Fruit fly (Drosophila melanogaster) whole organism, embryonic: ENCODE data around the gene CG3448.

ENCODE experiments used
- Adf1 ChIP-seq: fragments of 200-800 bp; sonication (Bioruptor generic); IDR thresholded peaks from 2 replicates; pipeline ENCODE4 v1.3.6; 2022; ENCODE audit warnings: missing biosample characterization, missing genetic modification characterization
- Blimp-1 ChIP-seq: fragments of 200-800 bp; sonication (Bioruptor generic); optimal IDR thresholded peaks from 3 replicates; lab custom pipeline; 2018; ENCODE audit warnings: missing biosample characterization, missing genetic modification characterization, mild to moderate bottlenecking, moderate library complexity, missing genetic modification reagents
- CG10267 ChIP-seq: fragments of 200-800 bp; sonication (Bioruptor generic); optimal IDR thresholded peaks from 2 replicates; lab custom pipeline; 2018; ENCODE audit warnings: missing biosample characterization, mild to moderate bottlenecking, missing genetic modification characterization, moderate library complexity
- CG11696 ChIP-seq: fragments of 200-800 bp; sonication (Bioruptor generic); IDR thresholded peaks from 2 replicates; pipeline ENCODE4 v1.3.6; 2022; ENCODE audit warnings: missing biosample characterization, missing genetic modification characterization
- CG12071 ChIP-seq: fragments of 200-800 bp; sonication (Bioruptor generic); optimal IDR thresholded peaks from 3 replicates; lab custom pipeline; 2018; ENCODE audit warnings: missing biosample characterization, mild to moderate bottlenecking, missing genetic modification characterization
- CG13894 ChIP-seq: fragments of 200-800 bp; sonication (Bioruptor generic); optimal IDR thresholded peaks from 3 replicates; lab custom pipeline; 2018; ENCODE audit warnings: missing biosample characterization, mild to moderate bottlenecking, missing genetic modification characterization, moderate library complexity
- CG2889 ChIP-seq: fragments of 200-800 bp; sonication (Bioruptor generic); IDR thresholded peaks from 3 replicates; pipeline ENCODE4 v1.3.6; 2022; ENCODE audit warnings: missing biosample characterization, missing genetic modification characterization
- CG3163 ChIP-seq: fragments of 200-800 bp; sonication (Bioruptor generic); optimal IDR thresholded peaks from 3 replicates; lab custom pipeline; 2016; ENCODE audit warnings: missing biosample characterization, missing genetic modification characterization
- CG32767 ChIP-seq: fragments of 200-800 bp; sonication (Bioruptor generic); IDR thresholded peaks from 2 replicates; pipeline ENCODE4 v1.3.6; 2022; ENCODE audit warnings: missing biosample characterization, missing genetic modification characterization
- CG3847 ChIP-seq: fragments of 200-800 bp; sonication (Bioruptor generic); IDR thresholded peaks from 2 replicates; pipeline ENCODE4 v1.3.6; 2022; ENCODE audit warnings: missing biosample characterization, missing genetic modification characterization
- CG4617 ChIP-seq: fragments of 200-800 bp; sonication (Bioruptor generic); optimal IDR thresholded peaks from 3 replicates; lab custom pipeline; 2016; ENCODE audit warnings: missing biosample characterization, missing genetic modification characterization, borderline replicate concordance
- CG8281 ChIP-seq: fragments of 200-800 bp; sonication (Bioruptor generic); optimal IDR thresholded peaks from 2 replicates; lab custom pipeline; 2018; ENCODE audit warnings: missing biosample characterization, mild to moderate bottlenecking, missing genetic modification characterization, moderate library complexity
- CG8290 ChIP-seq, 3 experiments: fragments of 200-800 bp; sonication (Bioruptor generic); optimal IDR thresholded peaks; 2 replicates each; lab custom pipeline; 2016 to 2019; ENCODE audit warnings: missing biosample characterization in 3 of 3, missing genetic modification characterization in 3 of 3, mild to moderate bottlenecking in 2 of 3, moderate library complexity in 1 of 3
- CG8388 ChIP-seq: fragments of 200-800 bp; sonication (Bioruptor generic); optimal IDR thresholded peaks from 2 replicates; lab custom pipeline; 2019; ENCODE audit warnings: missing biosample characterization, mild to moderate bottlenecking, missing genetic modification characterization, moderate library complexity
- Dad ChIP-seq: fragments of 200-800 bp; sonication (Bioruptor generic); optimal IDR thresholded peaks from 3 replicates; lab custom pipeline; 2016; ENCODE audit warnings: missing biosample characterization, missing genetic modification characterization
- Ets65A ChIP-seq: fragments of 200-800 bp; sonication (Bioruptor generic); peaks from one replicate; lab custom pipeline; 2016; ENCODE audit warnings: missing biosample characterization, missing genetic modification characterization
- HmgZ ChIP-seq: fragments of 200-800 bp; sonication (Bioruptor generic); optimal IDR thresholded peaks from 2 replicates; lab custom pipeline; 2018; ENCODE audit warnings: missing biosample characterization, mild to moderate bottlenecking, missing genetic modification characterization
- Jarid2 ChIP-seq: fragments of 200-800 bp; sonication (Bioruptor generic); optimal IDR thresholded peaks from 3 replicates; lab custom pipeline; 2017; ENCODE audit warnings: mild to moderate bottlenecking, missing biosample characterization, missing genetic modification reagents, missing genetic modification characterization
- Med ChIP-seq: fragments of 200-800 bp; sonication (Bioruptor generic); peaks from one replicate; lab custom pipeline; 2016; ENCODE audit warnings: missing biosample characterization, missing genetic modification characterization, mild to moderate bottlenecking, inconsistent platforms, moderate library complexity
- Nf-YC ChIP-seq: fragments of 200-800 bp; optimal IDR thresholded peaks from 3 replicates; lab custom pipeline; 2019; ENCODE audit warnings: missing biosample characterization, mild to moderate bottlenecking, missing genetic modification characterization, moderate library complexity
- Pdp1 ChIP-seq, 2 experiments: fragments of 200-800 bp; sonication (Bioruptor generic); optimal IDR thresholded peaks; 3 replicates each; lab custom pipeline; 2016; ENCODE audit warnings: missing biosample characterization in 2 of 2, missing genetic modification characterization in 2 of 2, mild to moderate bottlenecking in 1 of 2, moderate library complexity in 1 of 2
- Poxn ChIP-seq: fragments of 200-800 bp; sonication (Bioruptor generic); IDR thresholded peaks from 2 replicates; pipeline ENCODE4 v1.3.6; 2022; ENCODE audit warnings: missing biosample characterization, missing genetic modification characterization
- Ravus ChIP-seq: fragments of 200-800 bp; sonication (Bioruptor generic); IDR thresholded peaks from 2 replicates; pipeline ENCODE4 v1.3.6; 2022; ENCODE audit warnings: missing biosample characterization, missing genetic modification characterization
- Ssrp ChIP-seq: fragments of 200-800 bp; sonication (Bioruptor generic); optimal IDR thresholded peaks from 2 replicates; lab custom pipeline; 2018; ENCODE audit warnings: missing biosample characterization, mild to moderate bottlenecking, missing genetic modification characterization, moderate library complexity
- Trl ChIP-seq, 3 experiments: fragments of >200 bp in 2 of 3; fragments of 200-800 bp in 1 of 3; sonication (Bioruptor generic) in 1 of 3; optimal IDR thresholded peaks; 2 replicates in 1 of 3; 3 replicates in 2 of 3; lab custom pipeline; 2016 to 2017; ENCODE audit warnings: missing biosample characterization in 1 of 3, missing genetic modification characterization in 1 of 3
- Usf ChIP-seq: fragments of 200-800 bp; sonication (Bioruptor generic); optimal IDR thresholded peaks from 2 replicates; lab custom pipeline; 2017; ENCODE audit warnings: missing genotype, missing biosample characterization, missing genetic modification characterization
- abd-A ChIP-seq: fragments of 200-800 bp; sonication (Bioruptor generic); optimal IDR thresholded peaks from 3 replicates; lab custom pipeline; 2019; ENCODE audit warnings: missing biosample characterization, mild to moderate bottlenecking, missing genetic modification characterization, moderate library complexity
- ac ChIP-seq: fragments of 200-800 bp; sonication (Bioruptor generic); optimal IDR thresholded peaks from 3 replicates; lab custom pipeline; 2017; ENCODE audit warnings: missing biosample characterization, mild to moderate bottlenecking, missing genetic modification characterization
- caup ChIP-seq: fragments of 200-800 bp; sonication (Bioruptor generic); optimal IDR thresholded peaks from 3 replicates; lab custom pipeline; 2017; ENCODE audit warnings: missing biosample characterization, mild to moderate bottlenecking, missing genetic modification characterization, moderate library complexity; ENCODE audit not compliant: severe bottlenecking
- cg ChIP-seq: fragments of 200-800 bp; sonication (Bioruptor generic); optimal IDR thresholded peaks from 3 replicates; lab custom pipeline; 2019; ENCODE audit warnings: missing biosample characterization, mild to moderate bottlenecking, missing genetic modification characterization, moderate library complexity
- chinmo ChIP-seq: fragments of 200-800 bp; sonication (Bioruptor generic); IDR thresholded peaks from 4 replicates; pipeline ENCODE4 v1.3.6; 2022; ENCODE audit warnings: missing biosample characterization, missing genetic modification characterization; ENCODE audit not compliant: partially characterized antibody
- chn ChIP-seq: fragments of 200-800 bp; sonication (Bioruptor generic); optimal IDR thresholded peaks from 2 replicates; lab custom pipeline; 2016; ENCODE audit warnings: missing biosample characterization, missing genetic modification characterization
- emc ChIP-seq: fragments of 200-800 bp; sonication (Bioruptor generic); optimal IDR thresholded peaks from 2 replicates; lab custom pipeline; 2016; ENCODE audit warnings: missing biosample characterization, missing genetic modification characterization
- exex ChIP-seq: fragments of 200-800 bp; sonication (Bioruptor generic); optimal IDR thresholded peaks from 4 replicates; lab custom pipeline; 2018; ENCODE audit warnings: missing biosample characterization, mild to moderate bottlenecking, missing genetic modification characterization, moderate library complexity
- hb ChIP-seq: fragments of 200-800 bp; sonication (Bioruptor generic); IDR thresholded peaks from 3 replicates; pipeline ENCODE4 v1.3.6; 2022; ENCODE audit warnings: missing biosample characterization, missing genetic modification characterization; ENCODE audit not compliant: partially characterized antibody
- hbn ChIP-seq: fragments of 200-800 bp; sonication (Bioruptor generic); IDR thresholded peaks from 2 replicates; pipeline ENCODE4 v1.3.6; 2022; ENCODE audit warnings: missing biosample characterization, missing genetic modification characterization; ENCODE audit not compliant: partially characterized antibody
- mirr ChIP-seq: fragments of 200-800 bp; sonication (Bioruptor generic); optimal IDR thresholded peaks from 3 replicates; lab custom pipeline; 2018; ENCODE audit warnings: missing biosample characterization, mild to moderate bottlenecking, missing genetic modification characterization
- mld ChIP-seq: fragments of 200-800 bp; sonication (Bioruptor generic); IDR thresholded peaks from 3 replicates; pipeline ENCODE4 v1.3.6; 2022; ENCODE audit warnings: missing biosample characterization, missing genetic modification characterization; ENCODE audit not compliant: partially characterized antibody
- onecut ChIP-seq: fragments of 200-800 bp; sonication (Bioruptor generic); IDR thresholded peaks from 2 replicates; pipeline ENCODE4 v1.3.6; 2022; ENCODE audit warnings: missing biosample characterization, missing genetic modification characterization
- pros ChIP-seq: fragments of 200-800 bp; sonication (Bioruptor generic); optimal IDR thresholded peaks from 3 replicates; lab custom pipeline; 2019; ENCODE audit warnings: missing biosample characterization, mild to moderate bottlenecking, missing genetic modification characterization, moderate library complexity
- row ChIP-seq: fragments of 200-800 bp; sonication (Bioruptor generic); IDR thresholded peaks from 3 replicates; pipeline ENCODE4 v1.3.6; 2022; ENCODE audit warnings: missing biosample characterization, missing genetic modification characterization
- sd ChIP-seq: fragments of 200-800 bp; sonication (Bioruptor generic); optimal IDR thresholded peaks from 3 replicates; lab custom pipeline; 2018; ENCODE audit warnings: missing biosample characterization, mild to moderate bottlenecking, missing genetic modification characterization, moderate library complexity
- sens ChIP-seq: fragments of 200-800 bp; sonication (Bioruptor generic); peaks from one replicate; lab custom pipeline; 2016; ENCODE audit warnings: missing biosample characterization, missing genetic modification characterization
- tna ChIP-seq: fragments of 200-800 bp; sonication (Bioruptor generic); IDR thresholded peaks from 2 replicates; pipeline ENCODE4 v1.3.6; 2022; ENCODE audit warnings: missing biosample characterization, missing genetic modification characterization; ENCODE audit not compliant: partially characterized antibody
- ttk ChIP-seq: fragments of 200-800 bp; sonication (Bioruptor generic); IDR thresholded peaks from 2 replicates; pipeline ENCODE4 v2.1.2; 2022; ENCODE audit warnings: missing biosample characterization, missing genetic modification characterization
- unc-4 ChIP-seq: fragments of 200-800 bp; sonication (Bioruptor generic); IDR thresholded peaks from 2 replicates; pipeline ENCODE4 v1.3.6; 2022; ENCODE audit warnings: missing biosample characterization, missing genetic modification characterization; ENCODE audit not compliant: partially characterized antibody
- z ChIP-seq: fragments of 200-800 bp; sonication (Bioruptor generic); IDR thresholded peaks from 3 replicates; pipeline ENCODE4 v1.3.6; 2022; ENCODE audit warnings: missing biosample characterization, missing genetic modification characterization

CG3448 gene

dm6 chr3L:9465652-9466244, 14.4 kb upstream of the CG3448 start:
- TF ChIP-seq CG8290 (GFP tag; optimal IDR thresholded peaks at IDR 0.05; lab: Kevin White, UChicago) (no peak), CG8290 (tag; optimal IDR thresholded peaks at IDR 0.05; lab: Kevin White, UChicago) (peak; percentile 10 to 50), row (GFP tag; lab: Robert Waterston, UW) (peak; percentile 13; the same call in 1 of the 3 replicates), caup (no peak), Jarid2 (GFP tag; lab: Kevin White, UChicago) (peak; percentile 13), exex (peak; percentile 16), Dad (GFP tag; lab: Kevin White, UChicago) (no peak), cg (GFP tag; lab: Kevin White, UChicago) (peak; percentile 88), CG11696 (no peak), Trl (optimal IDR thresholded peaks at IDR 0.05; lab: Kevin White, UChicago) (peak; percentile 83 to 84), Trl (GFP tag; optimal IDR thresholded peaks at IDR 0.05; lab: Kevin White, UChicago) (no peak), Ets65A (GFP tag; lab: Kevin White, UChicago) (peak; percentile 76), Ssrp (no peak), z (GFP tag; lab: Robert Waterston, UW) (0 out of 3 replicates have a peak, but pooled peaks have one; percentile 16), mirr (GFP tag; lab: Kevin White, UChicago) (peak; percentile 70), Blimp-1 (GFP tag; lab: Kevin White, UChicago) (no peak), Nf-YC (tag; lab: Kevin White, UChicago) (peak; percentile 22), HmgZ (no peak), CG32767 (GFP tag; lab: Robert Waterston, UW) (0 out of 2 replicates have a peak, but pooled peaks have one; percentile 28), CG8281 (tag; lab: Kevin White, UChicago) (peak; percentile 60), CG3163 (GFP tag; lab: Kevin White, UChicago) (peak; percentile 11), CG4617 (GFP tag; lab: Kevin White, UChicago) (no peak), Med (GFP tag; lab: Kevin White, UChicago) (peak; percentile 86), tna (GFP tag; lab: Robert Waterston, UW) (0 out of 2 replicates have a peak, but pooled peaks have one; percentile 21), chinmo (GFP tag; lab: Robert Waterston, UW) (0 out of 4 replicates have a peak, but pooled peaks have one; percentile 40), Poxn (GFP tag; lab: Robert Waterston, UW) (no peak), pros (GFP tag; lab: Kevin White, UChicago) (peak; percentile 48), Usf (no peak), unc-4 (no peak), ac (no peak), ttk (GFP tag; lab: Robert Waterston, UW) (0 out of 2 replicates have a peak, but pooled peaks have one; percentile 52), Pdp1 (GFP tag; optimal IDR thresholded peaks at IDR 0.05; lab: Kevin White, UChicago) (peak in 1 of 2 experiments; percentile 88), CG8388 (no peak), hb (GFP tag; lab: Robert Waterston, UW) (no peak), chn (peak; percentile 28), CG3847 (0 out of 2 replicates have a peak, but pooled peaks have one; percentile 17), CG12071 (GFP tag; lab: Kevin White, UChicago) (peak; percentile 22), abd-A (peak; percentile 99), CG2889 (GFP tag; lab: Robert Waterston, UW) (no peak), onecut (GFP tag; lab: Robert Waterston, UW) (peak; percentile 15; the same call in 1 of the 2 replicates), sens (GFP tag; lab: Kevin White, UChicago) (peak; percentile 31), emc (GFP tag; lab: Kevin White, UChicago) (no peak), Adf1 (GFP tag; lab: Robert Waterston, UW) (peak; percentile 51; the same call in 1 of the 2 replicates), mld (no peak), CG13894 (tag; lab: Kevin White, UChicago) (peak; percentile 49), sd (tag; lab: Kevin White, UChicago) (peak; percentile 51), hbn (GFP tag; lab: Robert Waterston, UW) (peak; percentile 23; the same call in 1 of the 2 replicates), CG10267 (tag; lab: Kevin White, UChicago) (peak; percentile 24), Ravus (GFP tag; lab: Robert Waterston, UW) (no peak)
